Fruit fly (Drosophila melanogaster) whole organism, embryonic: ENCODE results near the gene Spn88Eb.

Source experiments
- Antp ChIP-seq: fragments of 200-800 bp; sonication (Bioruptor generic); optimal IDR thresholded peaks from 3 replicates; lab custom pipeline; 2016; ENCODE audit warnings: missing biosample characterization, missing genetic modification characterization
- CG10565 ChIP-seq: fragments of 200-800 bp; sonication (Bioruptor generic); optimal IDR thresholded peaks from 3 replicates; lab custom pipeline; 2016; ENCODE audit warnings: missing biosample characterization, mild to moderate bottlenecking, missing genetic modification characterization
- CG13775 ChIP-seq: fragments of 200-800 bp; sonication (Bioruptor generic); optimal IDR thresholded peaks from 3 replicates; lab custom pipeline; 2017; ENCODE audit warnings: missing biosample characterization, mild to moderate bottlenecking, missing genetic modification characterization
- CG13894 ChIP-seq: fragments of 200-800 bp; sonication (Bioruptor generic); optimal IDR thresholded peaks from 3 replicates; lab custom pipeline; 2018; ENCODE audit warnings: missing biosample characterization, mild to moderate bottlenecking, missing genetic modification characterization, moderate library complexity
- CG18599 ChIP-seq: fragments of 200-800 bp; sonication (Bioruptor generic); optimal IDR thresholded peaks from 3 replicates; lab custom pipeline; 2017; ENCODE audit warnings: missing biosample characterization, missing genetic modification characterization, mild to moderate bottlenecking, moderate library complexity, missing genetic modification reagents
- CG18764 ChIP-seq: fragments of 200-800 bp; sonication (Bioruptor generic); optimal IDR thresholded peaks from 3 replicates; lab custom pipeline; 2016; ENCODE audit warnings: missing biosample characterization, missing genetic modification characterization
- CG2712 ChIP-seq: fragments of 200-800 bp; optimal IDR thresholded peaks from 3 replicates; lab custom pipeline; 2019; ENCODE audit warnings: missing biosample characterization, mild to moderate bottlenecking, missing genetic modification characterization, moderate library complexity
- CG2875 ChIP-seq: fragments of 200-800 bp; sonication (Bioruptor generic); optimal IDR thresholded peaks from 2 replicates; lab custom pipeline; 2017; ENCODE audit warnings: missing biosample characterization, mild to moderate bottlenecking, missing genetic modification characterization, missing genetic modification reagents
- CG3163 ChIP-seq: fragments of 200-800 bp; sonication (Bioruptor generic); optimal IDR thresholded peaks from 3 replicates; lab custom pipeline; 2016; ENCODE audit warnings: missing biosample characterization, missing genetic modification characterization
- CG3281 ChIP-seq: fragments of 200-800 bp; sonication (Bioruptor generic); optimal IDR thresholded peaks from 3 replicates; lab custom pipeline; 2017; ENCODE audit warnings: missing biosample characterization, mild to moderate bottlenecking, missing genetic modification characterization
- CG34376 ChIP-seq: fragments of 200-800 bp; sonication (Bioruptor generic); optimal IDR thresholded peaks from 2 replicates; lab custom pipeline; 2018; ENCODE audit warnings: missing biosample characterization, mild to moderate bottlenecking, missing genetic modification characterization
- CG4424 ChIP-seq: fragments of 200-800 bp; sonication (Bioruptor generic); optimal IDR thresholded peaks from 3 replicates; lab custom pipeline; 2016; ENCODE audit warnings: missing biosample characterization, missing genetic modification characterization
- CG6813 ChIP-seq: fragments of 200-800 bp; sonication (Bioruptor generic); optimal IDR thresholded peaks from 2 replicates; lab custom pipeline; 2017; ENCODE audit warnings: missing biosample characterization, missing genetic modification characterization, mild to moderate bottlenecking, moderate library complexity, missing genetic modification reagents
- CG7963 ChIP-seq: fragments of 200-800 bp; sonication (Bioruptor generic); IDR thresholded peaks from 3 replicates; pipeline ENCODE4 v1.3.6; 2022; ENCODE audit warnings: missing biosample characterization, missing genetic modification characterization; ENCODE audit not compliant: partially characterized antibody
- CG8944 ChIP-seq: fragments of 200-800 bp; sonication (Bioruptor generic); optimal IDR thresholded peaks from 3 replicates; lab custom pipeline; 2016; ENCODE audit warnings: missing biosample characterization, missing genetic modification characterization
- CG9932 ChIP-seq: fragments of 200-800 bp; sonication (Bioruptor generic); IDR thresholded peaks from 2 replicates; pipeline ENCODE4 v1.3.6; 2022; ENCODE audit warnings: missing biosample characterization, missing genetic modification characterization
- Doc2 ChIP-seq: fragments of 200-800 bp; sonication (Bioruptor generic); IDR thresholded peaks from 2 replicates; pipeline ENCODE4 v1.3.6; 2022; ENCODE audit warnings: missing biosample characterization, missing genetic modification characterization
- Eip74EF ChIP-seq, 2 experiments: fragments of 200-800 bp in 1 of 2; fragments of >200 bp in 1 of 2; sonication (Bioruptor generic) in 1 of 2; optimal IDR thresholded peaks; 2 replicates each; lab custom pipeline; 2017 to 2019; ENCODE audit warnings: missing biosample characterization in 2 of 2, missing genetic modification characterization in 2 of 2, mild to moderate bottlenecking in 1 of 2, moderate library complexity in 1 of 2
- Ets65A ChIP-seq: fragments of 200-800 bp; sonication (Bioruptor generic); peaks from one replicate; lab custom pipeline; 2016; ENCODE audit warnings: missing biosample characterization, missing genetic modification characterization
- HLH54F ChIP-seq: fragments of 200-800 bp; sonication (Bioruptor generic); optimal IDR thresholded peaks from 3 replicates; lab custom pipeline; 2016; ENCODE audit warnings: missing biosample characterization, missing genetic modification characterization
- Hand ChIP-seq: fragments of 200-800 bp; sonication (Bioruptor generic); optimal IDR thresholded peaks from 2 replicates; lab custom pipeline; 2017; ENCODE audit warnings: mild to moderate bottlenecking, missing biosample characterization, missing genetic modification reagents, missing genetic modification characterization
- Hsf ChIP-seq: fragments of 200-800 bp; sonication (Bioruptor generic); optimal IDR thresholded peaks from 3 replicates; lab custom pipeline; 2016; ENCODE audit warnings: missing biosample characterization, missing genetic modification characterization
- Jarid2 ChIP-seq: fragments of 200-800 bp; sonication (Bioruptor generic); optimal IDR thresholded peaks from 3 replicates; lab custom pipeline; 2017; ENCODE audit warnings: mild to moderate bottlenecking, missing biosample characterization, missing genetic modification reagents, missing genetic modification characterization
- Lpt ChIP-seq: fragments of >200 bp; optimal IDR thresholded peaks from 2 replicates; lab custom pipeline; 2018; ENCODE audit warnings: missing biosample characterization, missing genetic modification characterization
- MTF-1 ChIP-seq: fragments of 200-800 bp; sonication (Bioruptor generic); optimal IDR thresholded peaks from 2 replicates; lab custom pipeline; 2018; ENCODE audit warnings: missing biosample characterization, mild to moderate bottlenecking, missing genetic modification characterization, borderline replicate concordance
- Meics ChIP-seq: fragments of 200-800 bp; sonication (Bioruptor generic); optimal IDR thresholded peaks from 2 replicates; lab custom pipeline; 2017; ENCODE audit warnings: missing biosample characterization, mild to moderate bottlenecking, missing genetic modification characterization
- Mrtf ChIP-seq: fragments of 200-800 bp; sonication (Bioruptor generic); IDR thresholded peaks from 3 replicates; pipeline ENCODE4 v1.3.6; 2022; ENCODE audit warnings: missing biosample characterization, missing genetic modification characterization
- Neu2 ChIP-seq: fragments of 200-800 bp; sonication (Bioruptor generic); optimal IDR thresholded peaks from 3 replicates; lab custom pipeline; 2016; ENCODE audit warnings: missing biosample characterization, missing genetic modification characterization, borderline replicate concordance
- Rfx ChIP-seq: fragments of 200-800 bp; sonication (Bioruptor generic); IDR thresholded peaks from 2 replicates; pipeline ENCODE4 v1.3.6; 2022; ENCODE audit warnings: missing biosample characterization, missing genetic modification characterization
- Sry-β ChIP-seq: fragments of 200-800 bp; sonication (Bioruptor generic); optimal IDR thresholded peaks from 2 replicates; lab custom pipeline; 2018; ENCODE audit warnings: missing biosample characterization, mild to moderate bottlenecking, missing genetic modification characterization, moderate library complexity
- Trl ChIP-seq, 3 experiments: fragments of >200 bp in 2 of 3; fragments of 200-800 bp in 1 of 3; sonication (Bioruptor generic) in 1 of 3; optimal IDR thresholded peaks; 2 replicates in 1 of 3; 3 replicates in 2 of 3; lab custom pipeline; 2016 to 2017; ENCODE audit warnings: missing biosample characterization in 1 of 3, missing genetic modification characterization in 1 of 3
- cas ChIP-seq: fragments of 200-800 bp; sonication (Bioruptor generic); IDR thresholded peaks from 2 replicates; pipeline ENCODE4 v1.3.6; 2022; ENCODE audit warnings: missing biosample characterization, missing genetic modification characterization
- ems ChIP-seq: fragments of 200-800 bp; sonication (Bioruptor generic); optimal IDR thresholded peaks from 3 replicates; lab custom pipeline; 2016; ENCODE audit warnings: missing biosample characterization, missing genetic modification characterization
- gce ChIP-seq: fragments of 200-800 bp; sonication (Bioruptor generic); IDR thresholded peaks from 3 replicates; pipeline ENCODE4 v1.3.6; 2022; ENCODE audit warnings: missing biosample characterization, missing genetic modification characterization
- grau ChIP-seq: fragments of 200-800 bp; optimal IDR thresholded peaks from 3 replicates; lab custom pipeline; 2019; ENCODE audit warnings: missing biosample characterization, mild to moderate bottlenecking, missing genetic modification characterization, moderate library complexity
- gsb-n ChIP-seq: fragments of 200-800 bp; sonication (Bioruptor generic); optimal IDR thresholded peaks from 3 replicates; lab custom pipeline; 2018; ENCODE audit warnings: missing biosample characterization, mild to moderate bottlenecking, missing genetic modification characterization
- inv ChIP-seq: fragments of 200-800 bp; sonication (Bioruptor generic); IDR thresholded peaks from 2 replicates; pipeline ENCODE4 v1.3.6; 2022; ENCODE audit warnings: missing biosample characterization, missing genetic modification characterization; ENCODE audit not compliant: partially characterized antibody
- lab ChIP-seq: fragments of 200-800 bp; sonication (Bioruptor generic); optimal IDR thresholded peaks from 3 replicates; lab custom pipeline; 2017; ENCODE audit warnings: missing biosample characterization, missing genetic modification characterization, mild to moderate bottlenecking, moderate library complexity, missing genetic modification reagents
- mirr ChIP-seq: fragments of 200-800 bp; sonication (Bioruptor generic); optimal IDR thresholded peaks from 3 replicates; lab custom pipeline; 2018; ENCODE audit warnings: missing biosample characterization, mild to moderate bottlenecking, missing genetic modification characterization
- nmo ChIP-seq: fragments of 200-800 bp; sonication (Bioruptor generic); optimal IDR thresholded peaks from 2 replicates; lab custom pipeline; 2018; ENCODE audit warnings: missing biosample characterization, mild to moderate bottlenecking, missing genetic modification characterization, moderate library complexity
- nom ChIP-seq: fragments of 200-800 bp; sonication (Bioruptor generic); optimal IDR thresholded peaks from 2 replicates; lab custom pipeline; 2017; ENCODE audit warnings: missing biosample characterization, missing genetic modification characterization, mild to moderate bottlenecking, moderate library complexity, missing genetic modification reagents
- pho ChIP-seq: fragments of 200-800 bp; sonication (Bioruptor generic); optimal IDR thresholded peaks from 2 replicates; lab custom pipeline; 2016; ENCODE audit warnings: missing biosample characterization, missing genetic modification characterization
- run ChIP-seq: fragments of 200-800 bp; sonication (Bioruptor generic); optimal IDR thresholded peaks from 3 replicates; lab custom pipeline; 2018; ENCODE audit warnings: missing biosample characterization, mild to moderate bottlenecking, missing genetic modification characterization
- sc ChIP-seq, 3 experiments: fragments of >200 bp in 2 of 3; fragments of 200-800 bp in 1 of 3; sonication (Bioruptor generic) in 1 of 3; optimal IDR thresholded peaks; 2 replicates in 2 of 3; 3 replicates in 1 of 3; lab custom pipeline; 2017; ENCODE audit warnings: mild to moderate bottlenecking in 1 of 3, missing biosample characterization in 1 of 3, missing genetic modification characterization in 1 of 3, missing genetic modification reagents in 1 of 3
- seq ChIP-seq: fragments of 200-800 bp; sonication (Bioruptor generic); IDR thresholded peaks from 2 replicates; pipeline ENCODE4 v1.3.6; 2022; ENCODE audit warnings: missing biosample characterization, missing genetic modification characterization
- tup ChIP-seq: fragments of 200-800 bp; sonication (Bioruptor generic); optimal IDR thresholded peaks from 2 replicates; lab custom pipeline; 2016; ENCODE audit warnings: missing biosample characterization, mild to moderate bottlenecking, missing genetic modification characterization, moderate library complexity
- zen ChIP-seq: fragments of 200-800 bp; sonication (Bioruptor generic); optimal IDR thresholded peaks from 3 replicates; lab custom pipeline; 2018; ENCODE audit warnings: missing biosample characterization, mild to moderate bottlenecking, missing genetic modification characterization, moderate library complexity

Spn88Eb gene

dm6 chr3R:15218824-15219576, 10.4 kb upstream of the Spn88Eb start, which contains the start of the genes SIDL and CG12241 (continued):
- peak; percentile 98 for TF ChIP-seq Ets65A
- peak; percentile 16 for TF ChIP-seq CG10565 (GFP tag; lab: Kevin White, UChicago)
- peak; percentile 76 for TF ChIP-seq CG13775 (GFP tag; lab: Kevin White, UChicago)
- no peak for TF ChIP-seq CG7963 (GFP tag; lab: Robert Waterston, UW)
- TF ChIP-seq gsb-n, result no peak
- TF ChIP-seq ems (GFP tag; lab: Kevin White, UChicago), result peak; percentile 84
- TF ChIP-seq nmo (GFP tag; lab: Kevin White, UChicago), result peak; percentile 93
- TF ChIP-seq tup, result no peak
- peak; percentile 82 for TF ChIP-seq gce (GFP tag; lab: Robert Waterston, UW)
- TF ChIP-seq Antp (GFP tag; lab: Kevin White, UChicago), result peak; percentile 74
- no peak for TF ChIP-seq Sry-β (GFP tag; lab: Kevin White, UChicago)
- TF ChIP-seq CG8944 (GFP tag; lab: Kevin White, UChicago), result peak; percentile 60
- peak; percentile 96 for TF ChIP-seq Rfx (GFP tag; lab: Robert Waterston, UW)
- TF ChIP-seq mirr, result peak; percentile 9
- no peak for TF ChIP-seq Hand
- peak; percentile 79 for TF ChIP-seq CG4424 (GFP tag; lab: Kevin White, UChicago)
- TF ChIP-seq Hsf (GFP tag; lab: Kevin White, UChicago), result peak; percentile 72
- TF ChIP-seq grau, result peak; percentile 57
- peak; percentile 83 for TF ChIP-seq CG3281
- no peak for TF ChIP-seq CG6813 (GFP tag; lab: Kevin White, UChicago)
- no peak for TF ChIP-seq CG18599 (GFP tag; lab: Kevin White, UChicago)
- peak; percentile 32 for TF ChIP-seq MTF-1 (GFP tag; lab: Kevin White, UChicago)
- TF ChIP-seq sc (optimal IDR thresholded peaks at IDR 0.05; lab: Kevin White, UChicago), result no peak
- no peak for TF ChIP-seq sc (GFP tag; optimal IDR thresholded peaks at IDR 0.05; lab: Kevin White, UChicago)
- peak; percentile 85 for TF ChIP-seq Mrtf
- TF ChIP-seq CG18764 (GFP tag; lab: Kevin White, UChicago), result peak; percentile 64
- no peak for TF ChIP-seq Lpt (GFP tag; lab: Kevin White, UChicago)
- TF ChIP-seq Eip74EF (GFP tag; optimal IDR thresholded peaks at IDR 0.05; lab: Kevin White, UChicago), result no peak
- TF ChIP-seq inv, result no peak
- TF ChIP-seq run (tag; lab: Kevin White, UChicago), result no peak
- TF ChIP-seq zen (tag; lab: Kevin White, UChicago), result peak; percentile 72
- TF ChIP-seq CG2712 (tag; lab: Kevin White, UChicago), result peak; percentile 86
- no peak for TF ChIP-seq CG3163
- peak; percentile 90 for TF ChIP-seq Meics (GFP tag; lab: Kevin White, UChicago)
- TF ChIP-seq seq, result no peak
- no peak for TF ChIP-seq Jarid2
- no peak for TF ChIP-seq Trl (optimal IDR thresholded peaks at IDR 0.05; lab: Kevin White, UChicago)
- peak; percentile 84 for TF ChIP-seq Trl (GFP tag; optimal IDR thresholded peaks at IDR 0.05; lab: Kevin White, UChicago)
- peak; percentile 82 for TF ChIP-seq cas (GFP tag; lab: Robert Waterston, UW)
- no peak for TF ChIP-seq CG13894 (tag; lab: Kevin White, UChicago)
- TF ChIP-seq pho (GFP tag; lab: Kevin White, UChicago), result peak; percentile 79
- TF ChIP-seq CG9932, result peak; percentile 75
- peak; percentile 21 for TF ChIP-seq Neu2 (GFP tag; lab: Kevin White, UChicago)
- TF ChIP-seq CG2875 (GFP tag; lab: Kevin White, UChicago), result no peak
- TF ChIP-seq lab, result no peak
- peak; percentile 75 for TF ChIP-seq Doc2 (GFP tag; lab: Robert Waterston, UW)
- peak; percentile 71 for TF ChIP-seq CG34376 (GFP tag; lab: Kevin White, UChicago)
- peak; percentile 59 for TF ChIP-seq HLH54F (GFP tag; lab: Kevin White, UChicago)
- peak; percentile 75 for TF ChIP-seq nom (GFP tag; lab: Kevin White, UChicago)
